Worm (Caenorhabditis elegans) whole organism, young adult: ENCODE results near the gene D1014.7.

ENCODE experiments used
- F10E7.11 ChIP-seq: sonication (generic microtip); optimal IDR thresholded peaks from 2 replicates; lab custom pipeline; 2017; ENCODE audit warnings: mild to moderate bottlenecking, missing genetic modification characterization, moderate library complexity, missing compliant biosample characterization
- F37B4.10 ChIP-seq: fragments of 200-800 bp; sonication (Bioruptor generic); IDR thresholded peaks from 2 replicates; pipeline ENCODE4 v1.3.6; 2022; ENCODE audit warnings: missing genetic modification characterization, missing compliant biosample characterization
- F39B2.1 ChIP-seq: fragments of 200-800 bp; sonication (Bioruptor generic); IDR thresholded peaks from 2 replicates; pipeline ENCODE4 v1.3.6; 2022; ENCODE audit warnings: missing genetic modification reagents, missing genetic modification characterization, missing compliant biosample characterization
- F49E8.2 ChIP-seq: sonication (generic microtip); optimal IDR thresholded peaks from 3 replicates; lab custom pipeline; 2017; ENCODE audit warnings: missing genetic modification characterization, mild to moderate bottlenecking, missing compliant biosample characterization, antibody characterized with exemption, moderate library complexity; ENCODE audit not compliant: insufficient read depth
- F57A8.1 ChIP-seq: fragments of 200-800 bp; sonication (Bioruptor generic); optimal IDR thresholded peaks from 2 replicates; lab custom pipeline; 2018; ENCODE audit warnings: mild to moderate bottlenecking, missing genetic modification characterization, moderate library complexity, missing compliant biosample characterization
- Y53G8AR.9 ChIP-seq: fragments of 200-800 bp; sonication (Bioruptor generic); conservative IDR thresholded peaks from 2 replicates; pipeline ENCODE4 v1.3.6; 2022; ENCODE audit warnings: missing genetic modification reagents, missing genetic modification characterization, missing compliant biosample characterization
- Y56A3A.18 ChIP-seq: fragments of 200-800 bp; sonication (Bioruptor generic); IDR thresholded peaks from 2 replicates; pipeline ENCODE4 v1.3.6; 2022; ENCODE audit warnings: missing genetic modification reagents, missing genetic modification characterization, missing compliant biosample characterization
- Y67H2A.10 ChIP-seq: fragments of 200-800 bp; sonication (Bioruptor generic); conservative IDR thresholded peaks from 2 replicates; pipeline ENCODE4 v1.3.6; 2022; ENCODE audit warnings: missing genetic modification reagents, missing genetic modification characterization, missing compliant biosample characterization
- akir-1 ChIP-seq: fragments of 200-800 bp; sonication (Bioruptor generic); optimal IDR thresholded peaks from 2 replicates; lab custom pipeline; 2018; ENCODE audit warnings: mild to moderate bottlenecking, missing genetic modification characterization, moderate library complexity, missing compliant biosample characterization
- ama-1 ChIP-seq, 3 experiments: fragments of 150-350 bp in 1 of 3; sonication (generic microtip) in 2 of 3; optimal IDR thresholded peaks; 2 replicates each; lab custom pipeline; 2014 to 2018; ENCODE audit warnings: missing biosample characterization in 2 of 3, missing genetic modification characterization in 2 of 3, missing genetic modification reagents in 2 of 3
- aptf-2 ChIP-seq: fragments of 200-800 bp; sonication (Bioruptor generic); conservative IDR thresholded peaks from 2 replicates; pipeline ENCODE4 v1.3.6; 2022; ENCODE audit warnings: missing genetic modification reagents, missing genetic modification characterization, missing compliant biosample characterization
- bed-1 ChIP-seq: fragments of 200-800 bp; sonication (Bioruptor generic); IDR thresholded peaks from 2 replicates; pipeline ENCODE4 v1.3.6; 2022; ENCODE audit warnings: missing genetic modification reagents, missing genetic modification characterization, missing compliant biosample characterization
- ccch-3 ChIP-seq: fragments of 200-800 bp; sonication (Bioruptor generic); optimal IDR thresholded peaks from 2 replicates; lab custom pipeline; 2018; ENCODE audit warnings: mild to moderate bottlenecking, missing genetic modification characterization, missing compliant biosample characterization
- ceh-79 ChIP-seq: sonication (generic microtip); optimal IDR thresholded peaks from 2 replicates; lab custom pipeline; 2017; ENCODE audit warnings: mild to moderate bottlenecking, missing genetic modification characterization, missing compliant biosample characterization
- dpl-1 ChIP-seq: fragments of 150-350 bp; optimal IDR thresholded peaks from 2 replicates; lab custom pipeline; 2014; ENCODE audit warnings: missing biosample characterization, missing genetic modification reagents, missing genetic modification characterization
- efl-1 ChIP-seq: fragments of 150-350 bp; optimal IDR thresholded peaks from 2 replicates; lab custom pipeline; 2014; ENCODE audit warnings: missing biosample characterization, missing genetic modification reagents, missing genetic modification characterization
- egrh-3 ChIP-seq: fragments of 200-800 bp; sonication (Bioruptor generic); IDR thresholded peaks from 2 replicates; pipeline ENCODE4 v1.3.6; 2022; ENCODE audit warnings: missing genetic modification reagents, missing genetic modification characterization, missing compliant biosample characterization
- fkh-3 ChIP-seq: sonication (generic microtip); optimal IDR thresholded peaks from 2 replicates; lab custom pipeline; 2016; ENCODE audit warnings: mild to moderate bottlenecking, missing genetic modification characterization, missing compliant biosample characterization
- hlh-26 ChIP-seq: fragments of 200-800 bp; sonication (Bioruptor generic); conservative IDR thresholded peaks from 2 replicates; pipeline ENCODE4 v1.3.6; 2022; ENCODE audit warnings: missing genetic modification reagents, missing genetic modification characterization, missing compliant biosample characterization
- hmg-20 ChIP-seq: fragments of 200-800 bp; sonication (Bioruptor generic); IDR thresholded peaks from 2 replicates; pipeline ENCODE4 v1.3.6; 2022; ENCODE audit warnings: missing genetic modification reagents, missing genetic modification characterization, missing compliant biosample characterization
- let-526 ChIP-seq: fragments of 200-800 bp; sonication (Bioruptor generic); IDR thresholded peaks from 2 replicates; pipeline ENCODE4 v1.3.6; 2022; ENCODE audit warnings: missing genetic modification reagents, missing genetic modification characterization, missing compliant biosample characterization
- lin-35 ChIP-seq, 3 experiments: fragments of 150-350 bp in 2 of 3; sonication (generic microtip) in 1 of 3; optimal IDR thresholded peaks; 2 replicates each; lab custom pipeline; 2014 to 2018; ENCODE audit warnings: missing biosample characterization in 3 of 3, missing genetic modification characterization in 3 of 3, missing genetic modification reagents in 3 of 3
- lir-1 ChIP-seq: fragments of 200-800 bp; sonication (Bioruptor generic); conservative IDR thresholded peaks from 2 replicates; pipeline ENCODE4 v1.3.6; 2022; ENCODE audit warnings: missing genetic modification reagents, missing genetic modification characterization, missing compliant biosample characterization
- madf-10 ChIP-seq: sonication (generic microtip); optimal IDR thresholded peaks from 2 replicates; lab custom pipeline; 2016; ENCODE audit warnings: mild to moderate bottlenecking, missing genetic modification characterization, missing compliant biosample characterization
- madf-3 ChIP-seq: fragments of 200-800 bp; sonication (Bioruptor generic); IDR thresholded peaks from 2 replicates; pipeline ENCODE4 v1.3.6; 2022; ENCODE audit warnings: missing genetic modification reagents, missing genetic modification characterization, missing compliant biosample characterization
- mel-28 ChIP-seq: sonication (generic microtip); optimal IDR thresholded peaks from 2 replicates; lab custom pipeline; 2016; ENCODE audit warnings: borderline replicate concordance, mild to moderate bottlenecking, missing genetic modification characterization, missing compliant biosample characterization
- mxl-1 ChIP-seq: sonication (generic microtip); optimal IDR thresholded peaks from 2 replicates; lab custom pipeline; 2016; ENCODE audit warnings: missing genetic modification characterization, missing compliant biosample characterization
- somi-1 ChIP-seq: fragments of 200-800 bp; sonication (Bioruptor generic); optimal IDR thresholded peaks from 2 replicates; lab custom pipeline; 2018; ENCODE audit warnings: mild to moderate bottlenecking, missing genetic modification characterization, missing compliant biosample characterization
- ztf-18 ChIP-seq: sonication (generic microtip); optimal IDR thresholded peaks from 2 replicates; lab custom pipeline; 2016; ENCODE audit warnings: missing genotype, mild to moderate bottlenecking, missing genetic modification characterization, missing compliant biosample characterization
- ztf-22 ChIP-seq: fragments of 200-800 bp; sonication (Bioruptor generic); optimal IDR thresholded peaks from 2 replicates; lab custom pipeline; 2018; ENCODE audit warnings: mild to moderate bottlenecking, missing genetic modification characterization, moderate library complexity, missing compliant biosample characterization
- ztf-3 ChIP-seq: fragments of 200-800 bp; sonication (Bioruptor generic); optimal IDR thresholded peaks from 2 replicates; lab custom pipeline; 2018; ENCODE audit warnings: mild to moderate bottlenecking, missing genetic modification characterization, missing compliant biosample characterization

Gene D1014.7

ce11 chrV:8117964-8118363, at the start of gene D1014.7:
Gene D1014.7, plus strand, starts transcription at chrV:8118264.
- TF ChIP-seq mxl-1 (tag; lab: Kevin White, UChicago) (no peak), bed-1 (GFP tag; lab: Robert Waterston, UW) (no peak)

ce11 chrV:8069637-8070036, 48.4 kb upstream of the D1014.7 start, which contains the start of gene str-143:
Gene str-143, minus strand, starts transcription at chrV:8069737.
- TF ChIP-seq mxl-1 (tag; lab: Kevin White, UChicago), result no peak
- no peak for TF ChIP-seq mel-28
- TF ChIP-seq fkh-3 (tag; lab: Kevin White, UChicago), result no peak
- no peak for TF ChIP-seq Y56A3A.18 (GFP tag; lab: Robert Waterston, UW)
- TF ChIP-seq ccch-3 (GFP tag; lab: Kevin White, UChicago), result no peak
- TF ChIP-seq ztf-22 (GFP tag; lab: Kevin White, UChicago), result no peak
- no peak for TF ChIP-seq F49E8.2 (tag; lab: Kevin White, UChicago)
- no peak for TF ChIP-seq F57A8.1 (GFP tag; lab: Kevin White, UChicago)
- TF ChIP-seq akir-1 (GFP tag; lab: Kevin White, UChicago), result no peak
- TF ChIP-seq Y53G8AR.9 (GFP tag; lab: Robert Waterston, UW), result no peak
- TF ChIP-seq ztf-3 (GFP tag; lab: Kevin White, UChicago), result no peak
- TF ChIP-seq F39B2.1 (GFP tag; lab: Robert Waterston, UW), result no peak
- no peak for TF ChIP-seq hmg-20 (GFP tag; lab: Robert Waterston, UW)
- TF ChIP-seq aptf-2 (GFP tag; lab: Robert Waterston, UW), result no peak
- TF ChIP-seq efl-1 (GFP tag; lab: Kevin White, UChicago), result no peak
- no peak for TF ChIP-seq madf-10 (tag; lab: Kevin White, UChicago)
- TF ChIP-seq F10E7.11 (tag; lab: Kevin White, UChicago), result no peak

- TF ChIP-seq Y67H2A.10 (GFP tag; lab: Robert Waterston, UW) (no peak), let-526 (GFP tag; lab: Robert Waterston, UW) (no peak), ceh-79 (no peak), F37B4.10 (no peak), ama-1 (optimal IDR thresholded peaks at IDR 0.05; lab: Kevin White, UChicago) (no peak), ama-1 (GFP tag; optimal IDR thresholded peaks at IDR 0.05; lab: Kevin White, UChicago) (no peak), egrh-3 (GFP tag; lab: Robert Waterston, UW) (no peak), hlh-26 (GFP tag; lab: Robert Waterston, UW) (no peak)
These were observed 46.0 kb upstream of the D1014.7 start, which contains the start of gene str-144 for ce11 chrV:8072047-8072446. Gene str-144, minus strand, starts transcription at chrV:8072147.

ce11 chrV:8073162-8073561, 44.9 kb upstream of the D1014.7 start:
- peak; percentile 15 for TF ChIP-seq somi-1 (GFP tag; lab: Kevin White, UChicago)
- no peak for TF ChIP-seq lir-1 (GFP tag; lab: Robert Waterston, UW)

- no peak for TF ChIP-seq ztf-18 (tag; lab: Kevin White, UChicago)
- no peak for TF ChIP-seq dpl-1 (GFP tag; lab: Kevin White, UChicago)
- TF ChIP-seq madf-3 (GFP tag; lab: Robert Waterston, UW), result no peak
- TF ChIP-seq lin-35 (GFP tag; optimal IDR thresholded peaks at IDR 0.05; lab: Kevin White, UChicago), result no peak
These were observed 42.4 kb upstream of the D1014.7 start, which contains the start of gene catp-3 for ce11 chrV:8075712-8076111. Gene catp-3, plus strand, starts transcription at chrV:8076012.
